Worm (Caenorhabditis elegans): ENCODE data around the gene kbp-3.

The kbp-3 gene

DNA sequence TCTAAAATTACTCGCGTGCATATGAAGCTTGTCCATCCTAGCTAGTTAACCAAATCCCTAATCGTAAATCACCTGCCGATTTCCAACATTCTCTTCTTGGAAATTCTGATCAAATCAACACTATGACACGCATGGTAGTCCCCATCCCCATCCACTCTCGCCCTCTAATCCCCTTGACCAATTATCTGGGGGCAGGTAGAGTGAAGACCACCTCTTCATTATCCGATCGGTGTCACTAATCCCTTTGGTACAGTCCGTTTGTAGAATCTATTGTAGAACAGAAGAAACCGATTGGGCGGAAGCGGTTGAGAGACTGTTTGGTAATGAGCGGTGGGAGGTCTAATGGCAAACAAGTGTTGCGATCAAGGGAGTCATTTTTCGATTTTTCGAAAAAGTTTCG lies 47.2 kb upstream of the kbp-3 start:
- TF ChIP-seq zip-8 (tag; optimal IDR thresholded peaks at IDR 0.05) (no peak), hlh-1 (tag; optimal IDR thresholded peaks at IDR 0.05) (no peak), pha-4 (tag; optimal IDR thresholded peaks at IDR 0.05) (no peak), ceh-43 (GFP tag; optimal IDR thresholded peaks at IDR 0.05) (peak; percentile 43), nhr-2 (tag; optimal IDR thresholded peaks at IDR 0.05) (peak; percentile 87), ztf-11 (tag; optimal IDR thresholded peaks at IDR 0.05) (no peak), elt-3 (tag; optimal IDR thresholded peaks at IDR 0.05) (no peak), lin-13 (tag; optimal IDR thresholded peaks at IDR 0.05) (no peak), cnd-1 (tag; optimal IDR thresholded peaks at IDR 0.05) (no peak), ceh-39 (tag; optimal IDR thresholded peaks at IDR 0.05) (no peak), mls-2 (tag; optimal IDR thresholded peaks at IDR 0.05) (peak; percentile 8), ceh-83 (GFP tag; optimal IDR thresholded peaks at IDR 0.05) (no peak)

- TF ChIP-seq unc-62 (GFP tag; optimal IDR thresholded peaks at IDR 0.05) (peak; percentile 61), ces-1 (GFP tag; optimal IDR thresholded peaks at IDR 0.05) (peak; percentile 93), M03D4.4 (tag; optimal IDR thresholded peaks at IDR 0.05) (no peak)
Measured at ce11 chrII:14433712-14434352, 44.0 kb upstream of the kbp-3 start.

- TF ChIP-seq ces-1 (GFP tag; optimal IDR thresholded peaks at IDR 0.05) (peak; percentile 86), nhr-2 (tag; optimal IDR thresholded peaks at IDR 0.05) (no peak)
Measured at ce11 chrII:14432100-14432499, 42.2 kb upstream of the kbp-3 start.

ce11 chrII:14428834-14429233 lies 39.0 kb upstream of the kbp-3 start:
- peak; percentile 41 for TF ChIP-seq zip-8 (tag; optimal IDR thresholded peaks at IDR 0.05)
- no peak for TF ChIP-seq unc-62 (GFP tag; optimal IDR thresholded peaks at IDR 0.05)
- TF ChIP-seq nhr-2 (tag; optimal IDR thresholded peaks at IDR 0.05) = peak; percentile 82

ce11 chrII:14427714-14428113 lies 37.8 kb upstream of the kbp-3 start:
- no peak for TF ChIP-seq bed-3 (GFP tag; optimal IDR thresholded peaks at IDR 0.05)
- peak; percentile 21 for TF ChIP-seq ces-1 (GFP tag; optimal IDR thresholded peaks at IDR 0.05)

- TF ChIP-seq lin-32 (GFP tag; optimal IDR thresholded peaks at IDR 0.05) = no peak
- no peak for TF ChIP-seq drap-1 (GFP tag; optimal IDR thresholded peaks at IDR 0.05)
- TF ChIP-seq ztf-11 (tag; optimal IDR thresholded peaks at IDR 0.05) = no peak
- no peak for TF ChIP-seq M03D4.4 (tag; optimal IDR thresholded peaks at IDR 0.05)
- no peak for TF ChIP-seq zip-8 (tag; optimal IDR thresholded peaks at IDR 0.05)
- no peak for TF ChIP-seq blmp-1 (tag; optimal IDR thresholded peaks at IDR 0.05)
- TF ChIP-seq ham-2 (GFP tag; optimal IDR thresholded peaks at IDR 0.05) = no peak
- no peak for TF ChIP-seq unc-62 (GFP tag; optimal IDR thresholded peaks at IDR 0.05)
- TF ChIP-seq tbx-8 (GFP tag; optimal IDR thresholded peaks at IDR 0.05) = no peak
- TF ChIP-seq ceh-43 (GFP tag; optimal IDR thresholded peaks at IDR 0.05) = no peak
- TF ChIP-seq nhr-12 (tag; optimal IDR thresholded peaks at IDR 0.05) = no peak
- no peak for TF ChIP-seq cnd-1 (tag; optimal IDR thresholded peaks at IDR 0.05)
- TF ChIP-seq snpc-4 (tag; optimal IDR thresholded peaks at IDR 0.05) = no peak
Measured at ce11 chrII:14424791-14425190, 34.9 kb upstream of the kbp-3 start, which contains the start of gene plx-2. plx-2 (minus strand) TSS chrII:14424891.

DNA sequence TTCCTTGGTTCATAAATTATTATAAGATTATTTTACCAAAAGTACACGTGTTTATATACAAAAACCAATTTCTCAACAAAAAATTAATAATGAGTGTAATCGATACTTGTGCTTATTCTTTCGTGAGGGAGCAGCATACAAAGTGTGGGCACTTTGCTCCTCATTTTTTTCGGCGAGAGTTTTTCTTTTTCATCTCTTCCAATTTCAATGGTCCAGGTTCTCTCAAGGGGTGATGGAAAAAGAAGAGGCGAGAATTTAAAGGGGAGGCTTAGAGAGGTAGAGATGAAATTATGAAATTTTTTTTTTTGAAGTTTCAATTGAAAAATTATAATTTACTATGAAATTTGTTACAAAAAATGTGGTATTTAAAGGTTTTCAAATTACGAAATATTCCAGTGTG lies 27.1 kb upstream of the kbp-3 start:
- TF ChIP-seq sptf-1 (tag; optimal IDR thresholded peaks at IDR 0.05) (no peak), ces-1 (GFP tag; optimal IDR thresholded peaks at IDR 0.05) (peak; percentile 5)

DNA sequence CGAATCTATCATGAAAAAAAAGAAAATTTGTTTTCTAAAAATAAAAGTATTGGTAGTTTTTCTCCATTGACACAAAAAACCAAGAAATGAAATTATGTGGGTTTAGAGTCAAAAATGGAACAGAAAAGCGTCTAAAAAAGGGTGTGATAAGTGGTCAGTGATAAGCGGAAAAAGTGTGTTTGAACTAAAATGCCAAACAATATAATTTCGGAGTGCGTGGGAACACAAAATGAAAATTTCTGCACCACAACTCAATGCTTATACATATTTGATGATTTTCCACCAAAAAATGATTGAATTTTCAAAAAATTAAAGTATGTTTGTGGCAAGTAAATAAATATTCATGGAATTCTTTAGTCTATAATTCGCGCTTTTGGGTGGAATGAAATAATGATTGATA lies 25.5 kb upstream of the kbp-3 start:
- TF ChIP-seq ham-2 (GFP tag; optimal IDR thresholded peaks at IDR 0.05) = no peak
- TF ChIP-seq ceh-83 (GFP tag; optimal IDR thresholded peaks at IDR 0.05) = no peak
- TF ChIP-seq mab-5 (tag; optimal IDR thresholded peaks at IDR 0.05) = no peak
- TF ChIP-seq unc-39 (tag; optimal IDR thresholded peaks at IDR 0.05) = no peak
- no peak for TF ChIP-seq lsy-2 (tag; optimal IDR thresholded peaks at IDR 0.05)
- no peak for TF ChIP-seq hlh-1 (tag; optimal IDR thresholded peaks at IDR 0.05)
- no peak for TF ChIP-seq nhr-28 (tag; optimal IDR thresholded peaks at IDR 0.05)
- no peak for TF ChIP-seq snpc-4 (tag; optimal IDR thresholded peaks at IDR 0.05)
- no peak for TF ChIP-seq ceh-43 (GFP tag; optimal IDR thresholded peaks at IDR 0.05)
- TF ChIP-seq tbx-8 (GFP tag; optimal IDR thresholded peaks at IDR 0.05) = no peak
- no peak for TF ChIP-seq elt-1 (tag; optimal IDR thresholded peaks at IDR 0.05; ENCODE audit: borderline replicate concordance, insufficient read depth)
- TF ChIP-seq cnd-1 (tag; optimal IDR thresholded peaks at IDR 0.05) = no peak
- TF ChIP-seq sem-2 (GFP tag; optimal IDR thresholded peaks at IDR 0.05) = no peak
- TF ChIP-seq lin-13 (tag; optimal IDR thresholded peaks at IDR 0.05) = no peak
- TF ChIP-seq bed-3 (GFP tag; optimal IDR thresholded peaks at IDR 0.05) = no peak
